Worm (Caenorhabditis elegans) whole organism, L2 larva: ENCODE data around the gene pst-1.

ENCODE experiments used
- mdl-1 ChIP-seq, 2 experiments: fragments of 150-350 bp in 1 of 2; sonication (generic microtip) in 1 of 2; optimal IDR thresholded peaks; 2 replicates each; lab custom pipeline; 2017; ENCODE audit warnings: missing biosample characterization in 2 of 2, missing genetic modification characterization in 2 of 2
- nhr-10 ChIP-seq: sonication (generic microtip); optimal IDR thresholded peaks from 2 replicates; lab custom pipeline; 2017; ENCODE audit warnings: missing biosample characterization, missing genetic modification characterization
- nhr-11 ChIP-seq: fragments of 150-350 bp; optimal IDR thresholded peaks from 2 replicates; lab custom pipeline; 2014; ENCODE audit warnings: missing biosample characterization, missing genetic modification characterization
- ztf-4 ChIP-seq: fragments of 150-350 bp; optimal IDR thresholded peaks from 2 replicates; lab custom pipeline; 2014; ENCODE audit warnings: missing biosample characterization, missing genetic modification characterization

- no peak for TF ChIP-seq ztf-4
- TF ChIP-seq nhr-10 (tag; lab: Kevin White, UChicago), result no peak
- no peak for TF ChIP-seq nhr-11 (tag; lab: Kevin White, UChicago)
- no peak for TF ChIP-seq mdl-1 (tag; optimal IDR thresholded peaks at IDR 0.05; lab: Kevin White, UChicago)
These were observed 11.5 kb downstream of the pst-1 start, which contains the start of gene M03F8.6 for ce11 chrV:5954747-5955146.
